Fruit fly (Drosophila melanogaster): Measurements from ENCODE around the gene CG12065.

CG12065 gene

DNA sequence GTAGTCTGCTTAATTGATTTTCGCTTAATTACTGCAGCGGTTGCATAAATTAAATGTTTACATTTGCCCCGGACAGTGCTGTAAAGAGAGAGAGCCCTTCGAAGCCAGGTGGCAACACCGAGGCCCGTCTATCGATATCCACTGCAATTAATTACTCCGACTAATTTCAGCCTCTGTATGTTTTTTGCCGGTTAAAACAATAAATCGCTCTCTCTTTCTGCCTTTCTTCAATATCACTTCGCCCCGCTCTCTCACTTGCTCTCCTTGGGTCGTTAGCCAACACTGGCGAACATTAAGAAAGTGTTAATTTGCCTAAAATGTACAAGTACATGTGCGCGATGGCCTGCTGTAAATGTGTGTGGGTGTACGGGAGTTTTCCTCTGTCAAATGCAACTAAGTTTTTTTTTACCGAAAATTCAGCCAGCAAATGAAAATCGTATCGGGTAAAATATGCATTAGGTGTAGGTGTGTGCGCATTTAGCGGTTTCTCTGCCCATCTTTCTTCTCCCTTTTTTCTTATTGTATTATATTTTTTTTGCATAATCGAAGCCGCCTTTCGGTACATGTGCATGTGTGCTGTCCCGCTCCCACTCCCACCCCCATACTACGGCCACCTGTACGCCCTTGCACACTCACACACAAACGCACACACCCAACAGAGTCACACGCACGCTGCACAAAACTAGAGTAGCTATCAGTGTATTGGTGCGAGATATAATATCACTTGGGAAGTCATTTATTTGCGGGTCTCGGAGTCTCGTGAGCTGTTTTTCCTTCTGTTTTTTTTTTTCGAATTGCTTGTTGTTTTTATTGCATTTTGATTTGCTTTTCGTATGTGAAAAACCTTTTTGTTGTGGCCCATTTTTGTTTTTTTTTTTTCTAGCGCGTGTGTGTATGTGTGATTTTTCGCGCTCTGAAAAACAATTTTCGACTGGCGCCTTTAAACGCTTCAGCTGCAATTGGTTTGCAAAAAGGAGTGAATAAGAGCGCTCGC is 12.4 kb upstream of the CG12065 start (continued):
- TF ChIP-seq Opbp (GFP tag; IDR thresholded peaks at IDR 0.05; ENCODE audit: partially characterized antibody) (peak; percentile 56; the same call in 1 of the 3 replicates), CG32532 (GFP tag; IDR thresholded peaks at IDR 0.05) (peak; percentile 49), ato (GFP tag; IDR thresholded peaks at IDR 0.05; ENCODE audit: partially characterized antibody) (no peak), lab (GFP tag; optimal IDR thresholded peaks at IDR 0.05) (peak; percentile 65), Elba2 (GFP tag; optimal IDR thresholded peaks at IDR 0.05) (peak; percentile 79), aop (GFP tag; IDR thresholded peaks at IDR 0.05) (no peak), exex (tag; optimal IDR thresholded peaks at IDR 0.05) (peak; percentile 51), pan (optimal IDR thresholded peaks at IDR 0.05) (no peak), pan (GFP tag; optimal IDR thresholded peaks at IDR 0.05 in 1 of 2, IDR thresholded peaks at IDR 0.05 in 1 of 2) (no peak), Dip3 (GFP tag; optimal IDR thresholded peaks at IDR 0.05) (peak; percentile 13), nerfin-1 (tag; optimal IDR thresholded peaks at IDR 0.05) (no peak), prd (optimal IDR thresholded peaks at IDR 0.05) (no peak), prd (GFP tag; IDR thresholded peaks at IDR 0.05) (peak; percentile 37; the same call in 1 of the 3 replicates), kni (GFP tag; optimal IDR thresholded peaks at IDR 0.05) (peak; percentile 62), yki (optimal IDR thresholded peaks at IDR 0.05) (no peak), Med (GFP tag) (peak; percentile 92), mam (GFP tag; optimal IDR thresholded peaks at IDR 0.05) (peak; percentile 35), az2 (GFP tag; optimal IDR thresholded peaks at IDR 0.05) (no peak), Hr51 (GFP tag; optimal IDR thresholded peaks at IDR 0.05) (peak in 1 of 2 experiments; percentile 23), pnt (GFP tag; optimal IDR thresholded peaks at IDR 0.05) (peak; percentile 4), Bdp1 (GFP tag; optimal IDR thresholded peaks at IDR 0.05) (peak; percentile 0), org-1 (GFP tag; optimal IDR thresholded peaks at IDR 0.05) (no peak), cg (GFP tag; optimal IDR thresholded peaks at IDR 0.05) (peak; percentile 89), CG10979 (tag; optimal IDR thresholded peaks at IDR 0.05) (no peak), nmo (GFP tag; optimal IDR thresholded peaks at IDR 0.05) (peak; percentile 34), zfh2 (GFP tag; optimal IDR thresholded peaks at IDR 0.05) (peak; percentile 50), Fer3 (tag; optimal IDR thresholded peaks at IDR 0.05) (peak; percentile 9), CG12942 (GFP tag; optimal IDR thresholded peaks at IDR 0.05) (peak; percentile 7), jing (GFP tag; optimal IDR thresholded peaks at IDR 0.05) (no peak), CG4820 (GFP tag; optimal IDR thresholded peaks at IDR 0.05) (peak; percentile 41), wek (GFP tag; optimal IDR thresholded peaks at IDR 0.05) (peak; percentile 34), BEAF-32 (GFP tag; optimal IDR thresholded peaks at IDR 0.05) (peak; percentile 58), Pdp1 (GFP tag; optimal IDR thresholded peaks at IDR 0.05) (peak; percentile 14 to 83), CG10959 (GFP tag; IDR thresholded peaks at IDR 0.05) (no peak), D (optimal IDR thresholded peaks at IDR 0.05) (no peak), D (GFP tag; optimal IDR thresholded peaks at IDR 0.05) (peak; percentile 59), Dll (GFP tag; IDR thresholded peaks at IDR 0.05; ENCODE audit: partially characterized antibody) (peak; percentile 46; the same call in 2 of the 4 replicates), disco-r (GFP tag; optimal IDR thresholded peaks at IDR 0.05) (peak; percentile 10), ham (GFP tag; IDR thresholded peaks at IDR 0.05) (no peak), CG3163 (GFP tag; optimal IDR thresholded peaks at IDR 0.05) (peak; percentile 24), tx (GFP tag; optimal IDR thresholded peaks at IDR 0.05) (peak; percentile 28), CG1233 (GFP tag; optimal IDR thresholded peaks at IDR 0.05) (peak; percentile 31), pum (GFP tag; optimal IDR thresholded peaks at IDR 0.05) (peak; percentile 33), schlank (tag; optimal IDR thresholded peaks at IDR 0.05) (no peak), Scr (GFP tag; IDR thresholded peaks at IDR 0.05; ENCODE audit: partially characterized antibody) (peak; percentile 55), CG10209 (GFP tag; optimal IDR thresholded peaks at IDR 0.05) (peak; percentile 20), CG2116 (GFP tag; optimal IDR thresholded peaks at IDR 0.05) (peak; percentile 56), gcm2 (GFP tag; optimal IDR thresholded peaks at IDR 0.05) (no peak)

All from whole organism, embryonic.